Fruit fly (Drosophila melanogaster): ENCODE results near the gene Prosbeta2.

dm6 chr3L:15050706-15051105 lies 51.0 kb downstream of the Prosbeta2 start, which contains the start of gene CG12310:
- TF ChIP-seq CTCF (optimal IDR thresholded peaks at IDR 0.05) (no peak), CG8478 (optimal IDR thresholded peaks at IDR 0.05) (no peak)

Data from S2 (cell line).